Fruit fly (Drosophila melanogaster): ENCODE results near the gene rept.

rept gene

DNA sequence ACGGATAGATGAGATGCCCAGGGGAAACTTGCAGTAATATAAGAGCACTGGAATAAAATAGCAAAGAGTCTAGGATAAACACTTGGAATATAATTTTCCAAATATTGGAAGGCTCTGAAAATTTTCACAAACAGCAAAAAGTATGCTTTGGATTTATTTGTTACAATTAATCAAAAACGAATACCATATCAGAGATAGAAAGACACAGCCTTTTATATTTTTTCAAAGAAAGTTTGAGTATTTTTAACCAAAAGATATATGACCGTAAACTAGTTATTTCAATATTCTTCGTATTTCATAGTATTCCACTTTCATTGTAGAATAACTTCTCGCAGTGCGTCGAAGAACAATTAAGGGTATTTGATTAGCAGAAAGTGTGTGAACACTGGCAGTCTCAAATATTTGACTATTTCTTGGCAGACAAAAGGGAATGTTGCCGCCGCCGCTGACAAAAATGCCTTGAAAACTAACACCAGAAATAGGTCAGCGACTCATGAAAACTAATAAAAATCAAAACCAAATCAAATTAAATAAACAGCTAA, 26.2 kb upstream of the rept start:
- TF ChIP-seq D1 (tag; optimal IDR thresholded peaks at IDR 0.05), result no peak
- TF ChIP-seq CG17806 (tag; optimal IDR thresholded peaks at IDR 0.05), result no peak

- TF ChIP-seq Pif1A (GFP tag; optimal IDR thresholded peaks at IDR 0.05) (no peak), rn (GFP tag; IDR thresholded peaks at IDR 0.05) (no peak), CG8301 (tag; optimal IDR thresholded peaks at IDR 0.05) (no peak), CG32121 (GFP tag; IDR thresholded peaks at IDR 0.05) (no peak), fd96Ca (GFP tag; IDR thresholded peaks at IDR 0.05) (no peak), Pif1B (GFP tag; optimal IDR thresholded peaks at IDR 0.05) (no peak), CG4496 (GFP tag; IDR thresholded peaks at IDR 0.05) (no peak), CG14655 (GFP tag; optimal IDR thresholded peaks at IDR 0.05) (no peak), D1 (tag; optimal IDR thresholded peaks at IDR 0.05) (no peak), CG8159 (tag; optimal IDR thresholded peaks at IDR 0.05) (no peak), CG10348 (GFP tag; IDR thresholded peaks at IDR 0.05) (no peak), CG15710 (tag; optimal IDR thresholded peaks at IDR 0.05) (no peak), gl (tag; optimal IDR thresholded peaks at IDR 0.05) (no peak), EcR (GFP tag; optimal IDR thresholded peaks at IDR 0.05) (no peak), CG34367 (tag; optimal IDR thresholded peaks at IDR 0.05) (no peak), CG9948 (tag; optimal IDR thresholded peaks at IDR 0.05) (no peak), CG17806 (tag; optimal IDR thresholded peaks at IDR 0.05) (no peak), Ets98B (GFP tag; IDR thresholded peaks at IDR 0.05) (no peak), CG13204 (GFP tag; optimal IDR thresholded peaks at IDR 0.05) (no peak)
Observed at dm6 chr3L:19229491-19229890, 25.6 kb upstream of the rept start.

- TF ChIP-seq CG32121 (GFP tag; IDR thresholded peaks at IDR 0.05), result no peak
- TF ChIP-seq CG10348 (GFP tag; IDR thresholded peaks at IDR 0.05), result no peak
- TF ChIP-seq CG17806 (tag; optimal IDR thresholded peaks at IDR 0.05), result peak; percentile 4
- peak; percentile 53 for TF ChIP-seq CG13204 (GFP tag; optimal IDR thresholded peaks at IDR 0.05)
- no peak for TF ChIP-seq CG9948 (tag; optimal IDR thresholded peaks at IDR 0.05)
- TF ChIP-seq CG8159 (tag; optimal IDR thresholded peaks at IDR 0.05), result peak; percentile 42
- no peak for TF ChIP-seq CG14655 (GFP tag; optimal IDR thresholded peaks at IDR 0.05)
- no peak for TF ChIP-seq Pif1B (GFP tag; optimal IDR thresholded peaks at IDR 0.05)
- TF ChIP-seq Ets98B (GFP tag; IDR thresholded peaks at IDR 0.05), result no peak
- TF ChIP-seq EcR (GFP tag; optimal IDR thresholded peaks at IDR 0.05), result peak; percentile 59
- TF ChIP-seq gl (tag; optimal IDR thresholded peaks at IDR 0.05), result no peak
- no peak for TF ChIP-seq Pif1A (GFP tag; optimal IDR thresholded peaks at IDR 0.05)
- TF ChIP-seq CG4496 (GFP tag; IDR thresholded peaks at IDR 0.05), result no peak
- no peak for TF ChIP-seq CG15710 (tag; optimal IDR thresholded peaks at IDR 0.05)
- TF ChIP-seq D1 (tag; optimal IDR thresholded peaks at IDR 0.05), result no peak
- no peak for TF ChIP-seq fd96Ca (GFP tag; IDR thresholded peaks at IDR 0.05)
- TF ChIP-seq CG8301 (tag; optimal IDR thresholded peaks at IDR 0.05), result no peak
Observed at dm6 chr3L:19230801-19231547, 24.2 kb upstream of the rept start.

- TF ChIP-seq Pif1A (GFP tag; optimal IDR thresholded peaks at IDR 0.05), result no peak
- TF ChIP-seq rn (GFP tag; IDR thresholded peaks at IDR 0.05), result no peak
- TF ChIP-seq D1 (tag; optimal IDR thresholded peaks at IDR 0.05), result no peak
- TF ChIP-seq CG17806 (tag; optimal IDR thresholded peaks at IDR 0.05), result no peak
- no peak for TF ChIP-seq fd96Ca (GFP tag; IDR thresholded peaks at IDR 0.05)
- no peak for TF ChIP-seq CG12605 (GFP tag; IDR thresholded peaks at IDR 0.05)
- TF ChIP-seq CG15710 (tag; optimal IDR thresholded peaks at IDR 0.05), result no peak
- TF ChIP-seq CG34367 (tag; optimal IDR thresholded peaks at IDR 0.05), result no peak
- TF ChIP-seq EcR (GFP tag; optimal IDR thresholded peaks at IDR 0.05), result no peak
- no peak for TF ChIP-seq Pif1B (GFP tag; optimal IDR thresholded peaks at IDR 0.05)
- TF ChIP-seq CG8159 (tag; optimal IDR thresholded peaks at IDR 0.05), result no peak
- no peak for TF ChIP-seq CG10348 (GFP tag; IDR thresholded peaks at IDR 0.05)
- TF ChIP-seq Snoo (tag; optimal IDR thresholded peaks at IDR 0.05), result no peak
- TF ChIP-seq CG4496 (GFP tag; IDR thresholded peaks at IDR 0.05), result no peak
- no peak for TF ChIP-seq gl (tag; optimal IDR thresholded peaks at IDR 0.05)
- no peak for TF ChIP-seq CG32121 (GFP tag; IDR thresholded peaks at IDR 0.05)
- TF ChIP-seq CG14655 (GFP tag; optimal IDR thresholded peaks at IDR 0.05), result no peak
- no peak for TF ChIP-seq CG8301 (tag; optimal IDR thresholded peaks at IDR 0.05)
- no peak for TF ChIP-seq CG9948 (tag; optimal IDR thresholded peaks at IDR 0.05)
Observed at dm6 chr3L:19231608-19232007, 23.5 kb upstream of the rept start.

DNA sequence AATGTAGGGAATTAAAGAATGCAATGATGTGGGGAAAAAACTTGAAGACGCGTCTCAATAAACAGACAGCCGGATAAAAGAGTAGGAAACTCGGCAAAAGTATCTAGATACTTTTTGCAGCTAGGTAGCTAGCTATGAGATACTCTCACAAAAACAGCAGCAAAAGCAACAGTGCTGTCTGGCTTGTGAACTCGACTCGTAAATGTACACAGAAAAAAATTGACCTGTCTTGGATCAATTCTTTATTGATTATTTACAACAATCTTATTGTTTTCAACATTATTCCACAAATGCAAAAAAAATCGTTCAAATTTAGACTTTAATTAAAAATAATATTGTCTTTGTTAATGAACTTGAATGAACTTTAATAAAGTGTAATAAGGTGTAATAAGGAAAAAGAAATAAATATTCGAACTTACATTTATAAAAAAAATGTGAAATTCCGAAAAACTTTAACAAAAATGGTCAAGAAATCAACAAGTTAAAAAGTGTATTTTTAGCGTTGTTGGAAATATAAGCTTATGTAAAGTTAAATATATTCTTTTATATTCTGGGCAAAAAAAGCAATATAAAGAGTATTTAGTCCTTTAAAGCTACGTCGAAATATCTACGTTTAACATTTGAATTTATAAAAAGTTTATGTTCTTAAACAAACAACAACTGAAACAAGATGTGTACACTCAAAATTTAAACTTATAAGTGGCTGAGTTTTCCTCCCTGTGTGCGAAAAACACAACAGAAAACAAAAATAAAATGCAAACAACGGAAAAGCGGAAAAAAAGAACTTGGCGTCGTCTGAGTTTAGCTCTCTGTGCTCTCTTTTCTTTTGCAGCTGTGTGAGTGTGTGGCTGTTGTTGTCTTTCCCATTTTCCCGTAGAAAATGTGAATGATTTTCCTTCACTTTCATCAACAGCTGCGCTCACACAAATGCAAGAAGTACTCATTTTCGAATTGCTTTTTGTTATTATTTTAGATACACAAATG, 21.1 kb upstream of the rept start:
- TF ChIP-seq Snoo (tag; optimal IDR thresholded peaks at IDR 0.05), result no peak
- TF ChIP-seq CG8301 (tag; optimal IDR thresholded peaks at IDR 0.05), result peak; percentile 45
- TF ChIP-seq Ets98B (GFP tag; IDR thresholded peaks at IDR 0.05), result peak; percentile 87
- peak; percentile 35 for TF ChIP-seq CG13204 (GFP tag; optimal IDR thresholded peaks at IDR 0.05)
- 0 out of 2 replicates have a peak, but pooled peaks have one; percentile 42 for TF ChIP-seq rn (GFP tag; IDR thresholded peaks at IDR 0.05)
- no peak for TF ChIP-seq Pif1B (GFP tag; optimal IDR thresholded peaks at IDR 0.05)
- TF ChIP-seq CG4496 (GFP tag; IDR thresholded peaks at IDR 0.05), result peak; percentile 90
- TF ChIP-seq CG9948 (tag; optimal IDR thresholded peaks at IDR 0.05), result peak; percentile 26
- TF ChIP-seq Pif1A (GFP tag; optimal IDR thresholded peaks at IDR 0.05), result no peak
- no peak for TF ChIP-seq CG17806 (tag; optimal IDR thresholded peaks at IDR 0.05)
- peak; percentile 89 for TF ChIP-seq CG12605 (GFP tag; IDR thresholded peaks at IDR 0.05)
- peak; percentile 79 for TF ChIP-seq CG14655 (GFP tag; optimal IDR thresholded peaks at IDR 0.05)
- peak; percentile 80 for TF ChIP-seq fd96Ca (GFP tag; IDR thresholded peaks at IDR 0.05)
- no peak for TF ChIP-seq EcR (GFP tag; optimal IDR thresholded peaks at IDR 0.05)
- TF ChIP-seq CG15710 (tag; optimal IDR thresholded peaks at IDR 0.05), result peak; percentile 36
- no peak for TF ChIP-seq D1 (tag; optimal IDR thresholded peaks at IDR 0.05)
- peak; percentile 11 for TF ChIP-seq CG8159 (tag; optimal IDR thresholded peaks at IDR 0.05)
- TF ChIP-seq CG32121 (GFP tag; IDR thresholded peaks at IDR 0.05), result peak; percentile 21; the same call in 1 of the 2 replicates
- TF ChIP-seq CG10348 (GFP tag; IDR thresholded peaks at IDR 0.05), result no peak
- peak; percentile 65 for TF ChIP-seq gl (tag; optimal IDR thresholded peaks at IDR 0.05)
- peak; percentile 46 for TF ChIP-seq CG34367 (tag; optimal IDR thresholded peaks at IDR 0.05)

All from whole organism, pupa.